Fruit fly (Drosophila melanogaster) whole organism, adult: ENCODE data around the gene CG32755.

Experiments used
- CG11617 ChIP-seq: fragments of 200-800 bp; sonication (Bioruptor generic); optimal IDR thresholded peaks from 2 replicates; lab custom pipeline; 2017; ENCODE audit warnings: mild to moderate bottlenecking, missing biosample characterization, missing genetic modification reagents, missing genetic modification characterization
- CG12768 ChIP-seq: fragments of 200-800 bp; sonication (Bioruptor generic); optimal IDR thresholded peaks from 2 replicates; lab custom pipeline; 2017; ENCODE audit warnings: missing biosample characterization, missing genetic modification characterization, mild to moderate bottlenecking, moderate library complexity, missing genetic modification reagents
- CG14711 ChIP-seq: fragments of 200-800 bp; sonication (Bioruptor generic); optimal IDR thresholded peaks from 2 replicates; lab custom pipeline; 2018; ENCODE audit warnings: missing biosample characterization, mild to moderate bottlenecking, missing genetic modification characterization, moderate library complexity
- CG33017 ChIP-seq: fragments of 200-800 bp; sonication (Bioruptor generic); optimal IDR thresholded peaks from 2 replicates; lab custom pipeline; 2018; ENCODE audit warnings: missing biosample characterization, mild to moderate bottlenecking, missing genetic modification characterization, moderate library complexity
- CG7045 ChIP-seq: fragments of 200-800 bp; sonication (Bioruptor generic); optimal IDR thresholded peaks from 2 replicates; lab custom pipeline; 2017; ENCODE audit warnings: missing biosample characterization, mild to moderate bottlenecking, missing genetic modification characterization
- CG7101 ChIP-seq: fragments of 200-800 bp; sonication (Bioruptor generic); optimal IDR thresholded peaks from 2 replicates; lab custom pipeline; 2018; ENCODE audit warnings: missing biosample characterization, mild to moderate bottlenecking, missing genetic modification characterization, moderate library complexity
- Clk ChIP-seq: fragments of 200-800 bp; sonication (Bioruptor generic); optimal IDR thresholded peaks from 2 replicates; lab custom pipeline; 2017; ENCODE audit warnings: missing biosample characterization, missing genetic modification characterization
- Mnt ChIP-seq: fragments of 200-800 bp; sonication (Bioruptor generic); optimal IDR thresholded peaks from 2 replicates; lab custom pipeline; 2016; ENCODE audit warnings: missing biosample characterization, mild to moderate bottlenecking, missing genetic modification characterization
- bab1 ChIP-seq: fragments of 200-800 bp; sonication (Bioruptor generic); optimal IDR thresholded peaks from 3 replicates; lab custom pipeline; 2019; ENCODE audit warnings: missing biosample characterization, mild to moderate bottlenecking, missing genetic modification characterization, moderate library complexity
- cnc ChIP-seq, 2 experiments: fragments of >200 bp; optimal IDR thresholded peaks; 2 replicates each; lab custom pipeline; 2017
- kay ChIP-seq: fragments of 200-800 bp; sonication (Bioruptor generic); peaks from one replicate; lab custom pipeline; 2016; ENCODE audit warnings: missing biosample characterization, missing genetic modification characterization, borderline replicate concordance
- ovo ChIP-seq: fragments of 200-800 bp; sonication (Bioruptor generic); optimal IDR thresholded peaks from 2 replicates; lab custom pipeline; 2016; ENCODE audit warnings: missing biosample characterization, missing genetic modification characterization
- tj ChIP-seq: fragments of 200-800 bp; sonication (Bioruptor generic); optimal IDR thresholded peaks from 3 replicates; lab custom pipeline; 2017; ENCODE audit warnings: missing biosample characterization, mild to moderate bottlenecking, missing genetic modification characterization, moderate library complexity

- TF ChIP-seq CG11617 (no peak), CG12768 (GFP tag; lab: Kevin White, UChicago) (no peak), CG33017 (tag; lab: Kevin White, UChicago) (no peak), Mnt (no peak), kay (GFP tag; lab: Kevin White, UChicago) (no peak), cnc (optimal IDR thresholded peaks at IDR 0.05; lab: Kevin White, UChicago) (no peak), tj (GFP tag; lab: Kevin White, UChicago) (no peak), bab1 (GFP tag; lab: Kevin White, UChicago) (no peak), ovo (GFP tag; lab: Kevin White, UChicago) (no peak), CG14711 (tag; lab: Kevin White, UChicago) (no peak), CG7101 (tag; lab: Kevin White, UChicago) (no peak), Clk (GFP tag; lab: Kevin White, UChicago) (no peak), CG7045 (no peak)
Measured at dm6 chrX:5977769-5978168, 27.7 kb downstream of the CG32755 start.
